Fruit fly (Drosophila melanogaster): ENCODE measurements around the gene CG14075.
A peak's percentile ranks its signal among the peaks of the same experiment; 100 is the strongest.

Gene CG14075

DNA sequence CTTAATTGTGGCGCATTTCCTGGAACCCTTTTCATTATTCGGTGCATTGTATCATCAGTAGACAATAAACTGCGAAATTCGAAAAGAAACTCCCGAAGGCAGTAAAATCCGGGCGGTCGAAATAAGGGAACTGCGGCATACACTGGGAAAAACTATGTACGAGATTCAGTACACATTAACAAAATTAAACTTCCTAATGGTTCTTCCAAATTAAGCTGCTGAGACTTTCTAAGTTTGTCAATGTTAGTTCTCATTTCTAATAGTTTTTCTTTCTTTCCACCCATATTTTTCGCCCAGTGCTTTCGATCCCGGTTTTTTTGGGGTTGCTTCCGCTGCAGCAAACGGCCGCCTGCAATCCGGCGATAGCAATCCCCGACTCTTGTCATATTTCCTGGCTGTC lies 40.0 kb downstream of the CG14075 start (continued):
- no peak for TF ChIP-seq Lim3 (GFP tag; IDR thresholded peaks at IDR 0.05)
- no peak for TF ChIP-seq YL-1 (GFP tag; optimal IDR thresholded peaks at IDR 0.05)
- peak; percentile 57 for TF ChIP-seq CG2120 (GFP tag; optimal IDR thresholded peaks at IDR 0.05)
- peak; percentile 61 for TF ChIP-seq CG3281 (GFP tag; optimal IDR thresholded peaks at IDR 0.05)
- TF ChIP-seq HLH3B (GFP tag; IDR thresholded peaks at IDR 0.05) = peak; percentile 83
- TF ChIP-seq CG7372 (GFP tag; IDR thresholded peaks at IDR 0.05) = 0 out of 2 replicates have a peak, but pooled peaks have one; percentile 30
- TF ChIP-seq dpn (GFP tag; optimal IDR thresholded peaks at IDR 0.05) = peak; percentile 65 to 70
- TF ChIP-seq CG1792 (GFP tag; optimal IDR thresholded peaks at IDR 0.05) = peak; percentile 32
- TF ChIP-seq trh (GFP tag; optimal IDR thresholded peaks at IDR 0.05) = peak; percentile 17
- peak; percentile 21 for TF ChIP-seq sug (tag; optimal IDR thresholded peaks at IDR 0.05)
- TF ChIP-seq Taf1 (GFP tag; IDR thresholded peaks at IDR 0.05) = 0 out of 2 replicates have a peak, but pooled peaks have one; percentile 13
- peak; percentile 79 for TF ChIP-seq CoRest (tag; optimal IDR thresholded peaks at IDR 0.05)
- TF ChIP-seq ftz-f1 (GFP tag; optimal IDR thresholded peaks at IDR 0.05) = no peak
- TF ChIP-seq bsh (GFP tag; optimal IDR thresholded peaks at IDR 0.05) = peak in 1 of 2 experiments; percentile 91
- no peak for TF ChIP-seq abd-A (tag; optimal IDR thresholded peaks at IDR 0.05)
- TF ChIP-seq Max (GFP tag; optimal IDR thresholded peaks at IDR 0.05) = peak; percentile 68
- peak; percentile 73 for TF ChIP-seq CG33557 (GFP tag; optimal IDR thresholded peaks at IDR 0.05)
- TF ChIP-seq CG12104 (GFP tag; optimal IDR thresholded peaks at IDR 0.05) = peak; percentile 55
- TF ChIP-seq Meics (GFP tag; optimal IDR thresholded peaks at IDR 0.05) = peak; percentile 13
- TF ChIP-seq CG15696 (tag; optimal IDR thresholded peaks at IDR 0.05) = peak; percentile 61
- TF ChIP-seq grn (GFP tag; optimal IDR thresholded peaks at IDR 0.05) = peak; percentile 4
- TF ChIP-seq dmrt11E (tag; optimal IDR thresholded peaks at IDR 0.05) = peak; percentile 90
- no peak for TF ChIP-seq rib (GFP tag; IDR thresholded peaks at IDR 0.05)
- TF ChIP-seq ham (GFP tag; IDR thresholded peaks at IDR 0.05) = no peak
- TF ChIP-seq sim (GFP tag; IDR thresholded peaks at IDR 0.05) = peak; percentile 80
- TF ChIP-seq cas (GFP tag; IDR thresholded peaks at IDR 0.05) = no peak
- TF ChIP-seq CG6272 (GFP tag; IDR thresholded peaks at IDR 0.05) = peak; percentile 36; the same call in 1 of the 2 replicates
- TF ChIP-seq CG2875 (GFP tag; optimal IDR thresholded peaks at IDR 0.05) = peak; percentile 69
- TF ChIP-seq CG6854 (GFP tag; optimal IDR thresholded peaks at IDR 0.05) = no peak
- TF ChIP-seq CG32772 (GFP tag; IDR thresholded peaks at IDR 0.05) = peak; percentile 85
- TF ChIP-seq CG10979 (tag; optimal IDR thresholded peaks at IDR 0.05) = peak; percentile 78
- TF ChIP-seq Lhr (GFP tag; optimal IDR thresholded peaks at IDR 0.05) = peak; percentile 53
- TF ChIP-seq H15 (GFP tag; IDR thresholded peaks at IDR 0.05) = peak; percentile 82
- TF ChIP-seq gsb (GFP tag; IDR thresholded peaks at IDR 0.05) = peak; percentile 45; the same call in 1 of the 2 replicates
- peak; percentile 76 for TF ChIP-seq Chrac-16 (GFP tag; optimal IDR thresholded peaks at IDR 0.05)
- TF ChIP-seq zf30C (GFP tag; optimal IDR thresholded peaks at IDR 0.05) = peak; percentile 84
- TF ChIP-seq Jarid2 (GFP tag; optimal IDR thresholded peaks at IDR 0.05) = no peak
- TF ChIP-seq CG12391 (tag; optimal IDR thresholded peaks at IDR 0.05) = peak; percentile 85
- TF ChIP-seq toy (GFP tag; IDR thresholded peaks at IDR 0.05) = no peak
- peak; percentile 96 for TF ChIP-seq Ets65A (GFP tag)
- TF ChIP-seq chm (GFP tag; IDR thresholded peaks at IDR 0.05) = peak; percentile 90
- peak; percentile 73 for TF ChIP-seq sob (GFP tag; IDR thresholded peaks at IDR 0.05)
- TF ChIP-seq fd64A (GFP tag; optimal IDR thresholded peaks at IDR 0.05) = peak; percentile 60
- TF ChIP-seq BEAF-32 (GFP tag; optimal IDR thresholded peaks at IDR 0.05) = no peak
- no peak for TF ChIP-seq tna (GFP tag; IDR thresholded peaks at IDR 0.05; ENCODE audit: partially characterized antibody)
- peak; percentile 65 for TF ChIP-seq Camta (GFP tag; optimal IDR thresholded peaks at IDR 0.05)
- TF ChIP-seq Oli (tag; optimal IDR thresholded peaks at IDR 0.05) = peak; percentile 82
- TF ChIP-seq ATbp (GFP tag; optimal IDR thresholded peaks at IDR 0.05) = peak; percentile 53
- TF ChIP-seq Oaz (GFP tag; IDR thresholded peaks at IDR 0.05) = no peak
- peak; percentile 61; the same call in 1 of the 2 replicates for TF ChIP-seq ro (GFP tag; IDR thresholded peaks at IDR 0.05)
- TF ChIP-seq slou (GFP tag; optimal IDR thresholded peaks at IDR 0.05) = no peak
